Worm (Caenorhabditis elegans): ENCODE data around the gene dhhc-9.

Gene dhhc-9

DNA sequence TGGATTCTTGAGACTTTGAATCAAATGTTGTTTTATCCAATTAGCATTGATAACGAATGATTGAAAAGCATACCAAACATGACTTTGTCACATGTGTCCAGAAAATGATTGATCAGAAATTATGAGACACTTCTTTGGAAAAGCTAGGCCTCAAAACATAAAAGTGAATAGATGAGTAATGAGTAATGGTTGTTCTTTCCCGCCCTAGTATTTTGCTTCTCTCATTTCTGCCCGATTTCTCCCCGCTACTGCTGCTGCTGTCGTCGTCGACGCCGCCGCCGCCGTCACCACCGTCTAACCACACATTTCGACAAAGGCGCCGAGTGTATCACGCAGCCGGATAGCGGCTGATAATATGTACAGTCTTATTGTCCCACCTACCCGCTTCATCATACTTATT is 16.4 kb downstream of the dhhc-9 start, which contains the start of gene F47G3.1:
Gene F47G3.1 (plus strand): TSS at position 301 of the 400 bp plus-strand sequence.
- TF ChIP-seq nhr-28 (tag; optimal IDR thresholded peaks at IDR 0.05) (no peak), nhr-237 (tag; optimal IDR thresholded peaks at IDR 0.05) (no peak), ham-2 (GFP tag; optimal IDR thresholded peaks at IDR 0.05) (no peak)

DNA sequence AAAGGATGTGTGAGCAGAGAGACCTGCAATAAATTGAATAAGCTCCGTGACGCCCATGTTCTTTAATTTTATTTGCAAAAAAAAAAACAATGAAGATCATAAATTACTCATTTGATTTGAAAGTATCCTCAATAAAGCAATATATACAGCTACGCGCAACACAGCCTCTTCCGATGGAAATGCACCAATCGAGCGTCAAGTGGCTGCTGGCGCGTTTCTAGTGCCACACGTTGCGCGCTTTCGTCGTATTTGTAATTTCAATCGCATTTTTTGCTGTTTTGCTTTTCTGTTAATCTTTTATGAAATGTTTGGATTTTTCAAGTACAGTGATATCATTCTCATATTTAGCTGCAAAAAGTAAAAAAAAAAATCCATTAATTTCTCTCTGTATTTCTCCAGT is 19.6 kb downstream of the dhhc-9 start:
- TF ChIP-seq lin-13 (tag; optimal IDR thresholded peaks at IDR 0.05) (peak; percentile 38), flh-1 (GFP tag; optimal IDR thresholded peaks at IDR 0.05) (no peak), ceh-39 (tag; optimal IDR thresholded peaks at IDR 0.05) (no peak), hlh-1 (tag; optimal IDR thresholded peaks at IDR 0.05) (no peak), pha-4 (tag; optimal IDR thresholded peaks at IDR 0.05) (peak; percentile 21), ces-1 (GFP tag; optimal IDR thresholded peaks at IDR 0.05) (peak; percentile 9)

DNA sequence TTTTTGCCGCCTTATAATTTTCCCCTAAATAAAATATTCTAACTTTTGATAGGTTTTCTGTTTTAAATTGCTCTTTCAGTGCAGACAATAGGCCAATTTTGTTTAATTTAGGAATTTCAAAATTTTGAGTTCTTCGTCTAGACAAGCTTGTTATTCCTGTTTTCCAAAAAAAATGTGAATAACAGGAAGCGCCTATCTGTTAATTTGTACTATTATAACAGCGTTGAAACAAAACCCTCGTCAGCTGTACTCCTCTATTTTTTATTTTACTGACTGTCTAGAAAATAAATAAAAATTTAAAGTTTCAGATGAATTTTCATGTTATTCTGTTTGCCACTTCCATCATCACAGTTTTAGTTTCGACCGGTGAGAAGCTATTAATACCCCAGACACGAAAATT is 20.6 kb downstream of the dhhc-9 start, which contains the start of gene F47G3.4:
Gene F47G3.4 (plus strand): TSS at position 301 of the 400 bp plus-strand sequence.
- TF ChIP-seq mep-1 (tag; optimal IDR thresholded peaks at IDR 0.05): no peak
- TF ChIP-seq flh-1 (GFP tag; optimal IDR thresholded peaks at IDR 0.05): no peak
- no peak for TF ChIP-seq ces-1 (GFP tag; optimal IDR thresholded peaks at IDR 0.05)
- TF ChIP-seq lin-32 (GFP tag; optimal IDR thresholded peaks at IDR 0.05): no peak
- no peak for TF ChIP-seq elt-3 (tag; optimal IDR thresholded peaks at IDR 0.05)
- no peak for TF ChIP-seq M03D4.4 (tag; optimal IDR thresholded peaks at IDR 0.05)
- no peak for TF ChIP-seq zip-8 (tag; optimal IDR thresholded peaks at IDR 0.05)
- no peak for TF ChIP-seq ham-2 (GFP tag; optimal IDR thresholded peaks at IDR 0.05)
- no peak for TF ChIP-seq sem-2 (GFP tag; optimal IDR thresholded peaks at IDR 0.05)
- no peak for TF ChIP-seq nhr-2 (tag; optimal IDR thresholded peaks at IDR 0.05)
- no peak for TF ChIP-seq cnd-1 (tag; optimal IDR thresholded peaks at IDR 0.05)
- no peak for TF ChIP-seq mab-5 (tag; optimal IDR thresholded peaks at IDR 0.05)
- TF ChIP-seq elt-1 (tag; optimal IDR thresholded peaks at IDR 0.05; ENCODE audit: borderline replicate concordance, insufficient read depth): no peak
- TF ChIP-seq tbx-8 (GFP tag; optimal IDR thresholded peaks at IDR 0.05): no peak
- no peak for TF ChIP-seq hlh-1 (tag; optimal IDR thresholded peaks at IDR 0.05)
- TF ChIP-seq nhr-76 (tag; optimal IDR thresholded peaks at IDR 0.05): no peak
- TF ChIP-seq pha-4 (tag; optimal IDR thresholded peaks at IDR 0.05): no peak
- TF ChIP-seq unc-62 (GFP tag; optimal IDR thresholded peaks at IDR 0.05): no peak
- no peak for TF ChIP-seq ceh-43 (GFP tag; optimal IDR thresholded peaks at IDR 0.05)
- no peak for TF ChIP-seq ztf-11 (tag; optimal IDR thresholded peaks at IDR 0.05)

ce11 chrX:2380818-2381217 is 21.0 kb downstream of the dhhc-9 start:
- TF ChIP-seq tbx-8 (GFP tag; optimal IDR thresholded peaks at IDR 0.05) (no peak), blmp-1 (tag; optimal IDR thresholded peaks at IDR 0.05) (no peak), elt-3 (tag; optimal IDR thresholded peaks at IDR 0.05) (no peak), hlh-1 (tag; optimal IDR thresholded peaks at IDR 0.05) (no peak)

DNA sequence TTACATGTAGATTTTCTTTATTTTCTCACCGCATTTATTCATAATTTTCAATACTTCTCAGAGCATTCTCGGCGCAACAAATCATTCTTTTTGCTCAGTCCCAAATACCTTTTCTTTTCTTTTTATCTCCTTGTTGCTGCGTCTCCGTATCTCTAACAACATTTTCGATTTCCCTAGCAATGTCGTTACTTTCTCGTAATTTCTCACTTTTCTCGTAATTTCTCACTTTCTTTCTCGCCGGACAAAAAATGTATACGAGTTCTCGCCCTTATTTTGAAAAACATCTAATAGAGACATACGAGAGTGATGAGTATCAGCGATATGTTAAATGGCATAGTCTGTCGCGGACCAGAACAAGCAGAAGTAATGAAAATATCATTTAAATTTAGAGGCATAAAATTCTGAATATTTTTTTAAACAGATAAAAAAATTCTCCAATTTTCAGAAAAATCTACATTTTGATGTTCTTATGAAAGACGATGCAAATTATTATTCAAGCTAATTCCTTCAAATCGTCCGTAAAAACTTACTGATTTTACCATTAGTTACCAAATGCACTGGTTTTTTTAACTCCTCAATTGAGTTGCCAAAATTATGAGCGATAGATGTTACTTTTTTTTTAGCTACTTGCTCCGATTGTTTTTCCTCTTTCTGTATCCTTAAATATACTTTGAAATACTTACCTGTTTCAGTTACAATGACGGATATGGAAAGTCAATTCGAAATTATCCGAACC is 26.4 kb downstream of the dhhc-9 start, which contains the start of gene F47G3.3:
Gene F47G3.3 (plus strand): TSS at position 686 of the 736 bp plus-strand sequence.
- no peak for TF ChIP-seq mab-5 (tag; optimal IDR thresholded peaks at IDR 0.05)
- TF ChIP-seq elt-3 (tag; optimal IDR thresholded peaks at IDR 0.05): no peak

DNA sequence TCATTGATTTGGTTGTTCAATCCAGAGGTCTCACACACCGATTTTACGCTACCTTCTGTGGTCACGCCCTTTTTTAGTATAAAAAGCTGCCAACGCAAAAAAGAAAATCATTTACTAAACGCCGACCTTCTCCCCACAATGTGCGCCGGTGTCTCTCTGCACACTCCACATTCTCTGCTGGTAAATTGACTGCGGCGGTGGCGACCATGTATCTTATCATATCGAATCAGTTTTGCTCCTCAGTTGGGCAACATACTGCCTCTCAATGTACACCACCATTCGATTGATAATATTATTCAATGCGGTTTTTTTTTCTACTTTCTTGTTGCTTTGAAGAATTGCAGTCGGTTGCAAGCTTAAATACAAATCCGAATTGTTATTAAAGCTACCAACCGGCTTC is 29.7 kb downstream of the dhhc-9 start:
- TF ChIP-seq ces-1 (GFP tag; optimal IDR thresholded peaks at IDR 0.05) (no peak), unc-39 (tag; optimal IDR thresholded peaks at IDR 0.05) (no peak), ceh-43 (GFP tag; optimal IDR thresholded peaks at IDR 0.05) (no peak), sptf-1 (tag; optimal IDR thresholded peaks at IDR 0.05) (no peak), drap-1 (GFP tag; optimal IDR thresholded peaks at IDR 0.05) (no peak), blmp-1 (tag; optimal IDR thresholded peaks at IDR 0.05) (no peak), snpc-4 (tag; optimal IDR thresholded peaks at IDR 0.05) (no peak), sem-2 (GFP tag; optimal IDR thresholded peaks at IDR 0.05) (no peak), ztf-11 (tag; optimal IDR thresholded peaks at IDR 0.05) (no peak), zip-8 (tag; optimal IDR thresholded peaks at IDR 0.05) (no peak), ceh-39 (tag; optimal IDR thresholded peaks at IDR 0.05) (no peak), nhr-28 (tag; optimal IDR thresholded peaks at IDR 0.05) (no peak), ceh-83 (GFP tag; optimal IDR thresholded peaks at IDR 0.05) (no peak), lsy-2 (tag; optimal IDR thresholded peaks at IDR 0.05) (no peak), lin-13 (tag; optimal IDR thresholded peaks at IDR 0.05) (no peak), nhr-12 (tag; optimal IDR thresholded peaks at IDR 0.05) (no peak), pha-4 (tag; optimal IDR thresholded peaks at IDR 0.05) (no peak)
